Comparison of ENCODE assay signal across 4 fruit fly cellular contexts in the genomic region with DNA sequence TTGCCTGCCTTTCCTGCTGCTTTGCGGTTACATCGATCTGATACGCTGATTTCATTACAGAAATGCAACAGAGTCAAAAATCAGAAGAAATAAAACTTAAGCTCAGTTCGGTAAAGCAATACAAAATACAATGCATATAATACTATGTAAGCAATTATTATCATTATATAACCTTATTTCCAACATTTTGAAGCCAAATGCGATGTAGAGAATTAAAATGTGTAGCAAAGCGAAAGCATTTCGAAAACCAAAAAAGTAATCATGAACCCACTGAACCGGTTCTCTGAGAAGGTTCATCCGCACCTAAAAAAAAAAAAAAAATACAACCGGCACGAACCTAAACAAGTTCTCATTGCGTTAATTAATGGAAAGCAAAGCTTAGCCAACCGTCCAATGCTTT.
TF ChIP-seq lines count a peak whose summit lies in the region.

No protein-coding gene starts in this region.

- no peak for TF ChIP-seq CTCF in whole organism, embryonic (GFP tag; optimal IDR thresholded peaks at IDR 0.05; lab: Kevin White, UChicago)

TF ChIP-seq in whole organism, adult, 20 proteins besides CTCF, POLR2A, EP300 and RAD21:
- TF ChIP-seq tj (GFP tag; optimal IDR thresholded peaks at IDR 0.05; lab: Kevin White, UChicago) (peak; percentile 33), kay (GFP tag; lab: Kevin White, UChicago; ENCODE audit: borderline replicate concordance) (peak; percentile 91), CG11617 (GFP tag; optimal IDR thresholded peaks at IDR 0.05; lab: Kevin White, UChicago) (no peak), CG1620 (GFP tag; optimal IDR thresholded peaks at IDR 0.05; lab: Kevin White, UChicago) (no peak), CG5204 (GFP tag; optimal IDR thresholded peaks at IDR 0.05; lab: Kevin White, UChicago) (no peak)

TF ChIP-seq in whole organism, embryonic, 481 proteins besides CTCF, POLR2A, EP300 and RAD21:
- peak; percentile 43 for TF ChIP-seq sqz (GFP tag; optimal IDR thresholded peaks at IDR 0.05; lab: Kevin White, UChicago)
- TF ChIP-seq sens (GFP tag; lab: Kevin White, UChicago): peak; percentile 65
- TF ChIP-seq Med (GFP tag; lab: Kevin White, UChicago): peak; percentile 36
- TF ChIP-seq Ptx1 (GFP tag; IDR thresholded peaks at IDR 0.05; lab: Robert Waterston, UW): no peak
- TF ChIP-seq p53 (GFP tag; optimal IDR thresholded peaks at IDR 0.05; lab: Kevin White, UChicago): no peak
- TF ChIP-seq Ravus (GFP tag; IDR thresholded peaks at IDR 0.05; lab: Robert Waterston, UW): no peak
- TF ChIP-seq CG3281 (GFP tag; optimal IDR thresholded peaks at IDR 0.05; lab: Kevin White, UChicago): no peak
- TF ChIP-seq amos (GFP tag; IDR thresholded peaks at IDR 0.05; lab: Robert Waterston, UW; ENCODE audit: partially characterized antibody): no peak
- TF ChIP-seq Awh (GFP tag; IDR thresholded peaks at IDR 0.05; lab: Robert Waterston, UW): 0 out of 2 replicates have a peak, but pooled peaks have one; percentile 16
- TF ChIP-seq CG4707 (GFP tag; optimal IDR thresholded peaks at IDR 0.05; lab: Kevin White, UChicago): no peak
TF ChIP-seq in whole organism, embryonic: peak in this region for 4.

TF ChIP-seq in whole organism, prepupa, 60 proteins besides CTCF, POLR2A, EP300 and RAD21:
- TF ChIP-seq Met (GFP tag; optimal IDR thresholded peaks at IDR 0.05; lab: Kevin White, UChicago): no peak
- peak; percentile 44 for TF ChIP-seq Eip78C (GFP tag; lab: Kevin White, UChicago)
- TF ChIP-seq fd59A (GFP tag; optimal IDR thresholded peaks at IDR 0.05; lab: Kevin White, UChicago): no peak
- peak in 1 of 2 experiments; percentile 29 for TF ChIP-seq ss (GFP tag; optimal IDR thresholded peaks at IDR 0.05; lab: Kevin White, UChicago)

TF ChIP-seq in whole organism, pupa, 21 proteins besides CTCF, POLR2A, EP300 and RAD21:
- TF ChIP-seq CG34367 (tag; optimal IDR thresholded peaks at IDR 0.05; lab: Kevin White, UChicago) (no peak), EcR (GFP tag; optimal IDR thresholded peaks at IDR 0.05; lab: Kevin White, UChicago) (peak; percentile 22), Pif1A (GFP tag; optimal IDR thresholded peaks at IDR 0.05; lab: Kevin White, UChicago) (no peak)
TF ChIP-seq in whole organism, pupa: peak in this region for 1.
